Worm (Caenorhabditis elegans): ENCODE results near the gene bath-24.

DNA sequence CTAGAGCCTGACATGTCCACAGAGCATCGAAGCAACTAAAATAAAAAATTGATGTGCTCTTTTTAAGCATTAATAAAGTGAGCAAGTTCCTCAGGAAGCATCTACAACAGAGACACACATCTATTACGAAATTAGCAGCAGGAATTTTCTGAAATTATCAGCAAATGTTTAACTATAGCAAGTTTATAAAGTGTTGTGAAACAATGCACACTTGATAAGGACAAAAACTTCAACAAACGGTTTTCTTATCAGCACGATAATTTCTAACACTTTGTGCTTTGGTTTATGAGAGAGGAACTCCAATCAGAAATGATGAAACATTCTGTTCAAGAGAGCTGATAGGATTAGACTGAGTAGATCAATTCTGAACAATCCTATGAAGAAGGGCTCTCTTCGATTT lies 45.2 kb upstream of the bath-24 start, which contains the start of gene trpl-5:
- no peak for TF ChIP-seq K11D2.4 (GFP tag; IDR thresholded peaks at IDR 0.05)
- TF ChIP-seq B0019.2 (GFP tag; conservative IDR thresholded peaks at IDR 0.05), result no peak
- no peak for TF ChIP-seq gei-17 (GFP tag; optimal IDR thresholded peaks at IDR 0.05)
- TF ChIP-seq ztf-28 (GFP tag; IDR thresholded peaks at IDR 0.05), result no peak
- TF ChIP-seq attf-6 (GFP tag; IDR thresholded peaks at IDR 0.05), result no peak
- TF ChIP-seq F49E8.2 (tag; optimal IDR thresholded peaks at IDR 0.05; ENCODE audit: insufficient read depth), result no peak
- TF ChIP-seq fkh-3 (tag; optimal IDR thresholded peaks at IDR 0.05), result no peak
- TF ChIP-seq lir-1 (GFP tag; conservative IDR thresholded peaks at IDR 0.05), result no peak
- no peak for TF ChIP-seq F10E7.11 (tag; optimal IDR thresholded peaks at IDR 0.05)
- TF ChIP-seq ama-1 (optimal IDR thresholded peaks at IDR 0.05), result no peak
- no peak for TF ChIP-seq ama-1 (GFP tag; optimal IDR thresholded peaks at IDR 0.05)
- no peak for TF ChIP-seq hrde-1 (tag; optimal IDR thresholded peaks at IDR 0.05; ENCODE audit: borderline replicate concordance)

All from whole organism, young adult.